Fruit fly (Drosophila melanogaster) whole organism, embryonic: ENCODE measurements around the gene CG18213.

ENCODE experiments used
- Bdp1 ChIP-seq: fragments of 200-800 bp; sonication (Bioruptor generic); optimal IDR thresholded peaks from 3 replicates; lab custom pipeline; 2016; ENCODE audit warnings: missing biosample characterization, missing genetic modification characterization
- Bteb2 ChIP-seq: fragments of 200-800 bp; sonication (Bioruptor generic); optimal IDR thresholded peaks from 2 replicates; lab custom pipeline; 2016; ENCODE audit warnings: missing biosample characterization, missing genetic modification characterization
- CG13775 ChIP-seq: fragments of 200-800 bp; sonication (Bioruptor generic); optimal IDR thresholded peaks from 3 replicates; lab custom pipeline; 2017; ENCODE audit warnings: missing biosample characterization, mild to moderate bottlenecking, missing genetic modification characterization
- CG14441 ChIP-seq: fragments of 200-800 bp; sonication (Bioruptor generic); IDR thresholded peaks from 2 replicates; pipeline ENCODE4 v1.3.6; 2022; ENCODE audit warnings: missing biosample characterization, missing genetic modification characterization
- CG15696 ChIP-seq: fragments of 200-800 bp; sonication (Bioruptor generic); optimal IDR thresholded peaks from 2 replicates; lab custom pipeline; 2019; ENCODE audit warnings: missing biosample characterization, mild to moderate bottlenecking, missing genetic modification characterization, moderate library complexity
- CG17912 ChIP-seq: fragments of 200-800 bp; sonication (Bioruptor generic); optimal IDR thresholded peaks from 2 replicates; lab custom pipeline; 2018; ENCODE audit warnings: missing biosample characterization, mild to moderate bottlenecking, missing genetic modification characterization
- CG18476 ChIP-seq: fragments of 200-800 bp; sonication (Bioruptor generic); optimal IDR thresholded peaks from 2 replicates; lab custom pipeline; 2016; ENCODE audit warnings: missing biosample characterization, mild to moderate bottlenecking, missing genetic modification characterization
- CG2116 ChIP-seq: fragments of 200-800 bp; sonication (Bioruptor generic); optimal IDR thresholded peaks from 3 replicates; lab custom pipeline; 2018; ENCODE audit warnings: missing biosample characterization, mild to moderate bottlenecking, missing genetic modification characterization
- CG3838 ChIP-seq: fragments of 200-800 bp; sonication (Bioruptor generic); optimal IDR thresholded peaks from 3 replicates; lab custom pipeline; 2016; ENCODE audit warnings: missing biosample characterization, missing genetic modification characterization
- CG5245 ChIP-seq: fragments of 200-800 bp; sonication (Bioruptor generic); optimal IDR thresholded peaks from 3 replicates; lab custom pipeline; 2016; ENCODE audit warnings: missing biosample characterization, missing genetic modification characterization
- CG7357 ChIP-seq: fragments of 200-800 bp; sonication (Bioruptor generic); IDR thresholded peaks from 3 replicates; pipeline ENCODE4 v1.3.6; 2022; ENCODE audit warnings: missing biosample characterization, missing genetic modification characterization
- CG8944 ChIP-seq: fragments of 200-800 bp; sonication (Bioruptor generic); optimal IDR thresholded peaks from 3 replicates; lab custom pipeline; 2016; ENCODE audit warnings: missing biosample characterization, missing genetic modification characterization
- Chrac-16 ChIP-seq: fragments of 200-800 bp; sonication (Bioruptor generic); optimal IDR thresholded peaks from 3 replicates; lab custom pipeline; 2016; ENCODE audit warnings: missing biosample characterization, missing genetic modification characterization
- Dip3 ChIP-seq: fragments of 200-800 bp; sonication (Bioruptor generic); optimal IDR thresholded peaks from 3 replicates; lab custom pipeline; 2016; ENCODE audit warnings: missing biosample characterization, missing genetic modification characterization
- Ets65A ChIP-seq: fragments of 200-800 bp; sonication (Bioruptor generic); peaks from one replicate; lab custom pipeline; 2016; ENCODE audit warnings: missing biosample characterization, missing genetic modification characterization
- Gug ChIP-seq: fragments of 200-800 bp; sonication (Bioruptor generic); IDR thresholded peaks from 4 replicates; pipeline ENCODE4 v1.3.6; 2022; ENCODE audit warnings: missing biosample characterization, missing genetic modification characterization
- Hand ChIP-seq: fragments of 200-800 bp; sonication (Bioruptor generic); optimal IDR thresholded peaks from 2 replicates; lab custom pipeline; 2017; ENCODE audit warnings: mild to moderate bottlenecking, missing biosample characterization, missing genetic modification reagents, missing genetic modification characterization
- Hr3 ChIP-seq: fragments of 200-800 bp; sonication (Bioruptor generic); optimal IDR thresholded peaks from 3 replicates; lab custom pipeline; 2016; ENCODE audit warnings: missing biosample characterization, missing genetic modification characterization
- Jarid2 ChIP-seq: fragments of 200-800 bp; sonication (Bioruptor generic); optimal IDR thresholded peaks from 3 replicates; lab custom pipeline; 2017; ENCODE audit warnings: mild to moderate bottlenecking, missing biosample characterization, missing genetic modification reagents, missing genetic modification characterization
- Mes4 ChIP-seq: fragments of 200-800 bp; sonication (Bioruptor generic); optimal IDR thresholded peaks from 2 replicates; lab custom pipeline; 2016; ENCODE audit warnings: missing biosample characterization, missing genetic modification characterization
- Opbp ChIP-seq: fragments of 200-800 bp; sonication (Bioruptor generic); IDR thresholded peaks from 3 replicates; pipeline ENCODE4 v1.3.6; 2022; ENCODE audit warnings: missing biosample characterization, missing genetic modification characterization; ENCODE audit not compliant: partially characterized antibody
- Rx ChIP-seq: fragments of 200-800 bp; sonication (Bioruptor generic); IDR thresholded peaks from 2 replicates; pipeline ENCODE4 v1.3.6; 2022; ENCODE audit warnings: missing biosample characterization, missing genetic modification characterization
- ara ChIP-seq: fragments of 200-800 bp; sonication (Bioruptor generic); IDR thresholded peaks from 2 replicates; pipeline ENCODE4 v1.3.6; 2022; ENCODE audit warnings: missing biosample characterization, missing genetic modification characterization
- ato ChIP-seq: fragments of 200-800 bp; sonication (Bioruptor generic); IDR thresholded peaks from 2 replicates; pipeline ENCODE4 v1.3.6; 2022; ENCODE audit warnings: missing biosample characterization, missing genetic modification characterization; ENCODE audit not compliant: partially characterized antibody
- az2 ChIP-seq: fragments of 200-800 bp; sonication (Bioruptor generic); optimal IDR thresholded peaks from 3 replicates; lab custom pipeline; 2016; ENCODE audit warnings: missing biosample characterization, missing genetic modification characterization
- bsh ChIP-seq, 2 experiments: fragments of 200-800 bp; sonication (Bioruptor generic); optimal IDR thresholded peaks; 2 replicates each; lab custom pipeline; 2017 to 2018; ENCODE audit warnings: mild to moderate bottlenecking in 2 of 2, missing biosample characterization in 2 of 2, missing genetic modification characterization in 2 of 2, moderate library complexity in 1 of 2
- btn ChIP-seq: fragments of 200-800 bp; sonication (Bioruptor generic); optimal IDR thresholded peaks from 2 replicates; lab custom pipeline; 2016; ENCODE audit warnings: missing biosample characterization, missing genetic modification characterization
- caup ChIP-seq: fragments of 200-800 bp; sonication (Bioruptor generic); optimal IDR thresholded peaks from 3 replicates; lab custom pipeline; 2017; ENCODE audit warnings: missing biosample characterization, mild to moderate bottlenecking, missing genetic modification characterization, moderate library complexity; ENCODE audit not compliant: severe bottlenecking
- crc ChIP-seq: fragments of 200-800 bp; sonication (Bioruptor generic); optimal IDR thresholded peaks from 2 replicates; lab custom pipeline; 2016; ENCODE audit warnings: missing biosample characterization, missing genetic modification characterization
- crol ChIP-seq: fragments of 200-800 bp; sonication (Bioruptor generic); IDR thresholded peaks from 2 replicates; pipeline ENCODE4 v1.3.6; 2022; ENCODE audit warnings: missing biosample characterization, missing genetic modification characterization
- cwo ChIP-seq: fragments of 200-800 bp; sonication (Bioruptor generic); optimal IDR thresholded peaks from 3 replicates; lab custom pipeline; 2017; ENCODE audit warnings: missing biosample characterization, missing genetic modification characterization, mild to moderate bottlenecking, moderate library complexity, missing genetic modification reagents
- dan ChIP-seq: fragments of 200-800 bp; sonication (Bioruptor generic); IDR thresholded peaks from 2 replicates; pipeline ENCODE4 v1.3.6; 2022; ENCODE audit warnings: missing biosample characterization, missing genetic modification characterization
- ems ChIP-seq: fragments of 200-800 bp; sonication (Bioruptor generic); optimal IDR thresholded peaks from 3 replicates; lab custom pipeline; 2016; ENCODE audit warnings: missing biosample characterization, missing genetic modification characterization
- exex ChIP-seq: fragments of 200-800 bp; sonication (Bioruptor generic); optimal IDR thresholded peaks from 4 replicates; lab custom pipeline; 2018; ENCODE audit warnings: missing biosample characterization, mild to moderate bottlenecking, missing genetic modification characterization, moderate library complexity
- gfzf ChIP-seq: fragments of 200-800 bp; sonication (Bioruptor generic); optimal IDR thresholded peaks from 2 replicates; lab custom pipeline; 2016; ENCODE audit warnings: missing biosample characterization, mild to moderate bottlenecking, missing genetic modification characterization, moderate library complexity
- grn ChIP-seq: fragments of 200-800 bp; sonication (Bioruptor generic); optimal IDR thresholded peaks from 3 replicates; lab custom pipeline; 2017; ENCODE audit warnings: missing biosample characterization, missing genetic modification characterization
- hbn ChIP-seq: fragments of 200-800 bp; sonication (Bioruptor generic); IDR thresholded peaks from 2 replicates; pipeline ENCODE4 v1.3.6; 2022; ENCODE audit warnings: missing biosample characterization, missing genetic modification characterization; ENCODE audit not compliant: partially characterized antibody
- jumu ChIP-seq: fragments of 200-800 bp; sonication (Bioruptor generic); optimal IDR thresholded peaks from 3 replicates; lab custom pipeline; 2016; ENCODE audit warnings: missing biosample characterization, missing genetic modification characterization
- klu ChIP-seq: fragments of 200-800 bp; sonication (Bioruptor generic); IDR thresholded peaks from 2 replicates; pipeline ENCODE4 v1.3.6; 2022; ENCODE audit warnings: missing biosample characterization, missing genetic modification characterization
- mam ChIP-seq: fragments of 200-800 bp; sonication (Bioruptor generic); optimal IDR thresholded peaks from 3 replicates; lab custom pipeline; 2016; ENCODE audit warnings: missing biosample characterization, missing genetic modification characterization
- pan ChIP-seq, 4 experiments: fragments of >200 bp in 3 of 4; fragments of 200-800 bp in 1 of 4; sonication (Bioruptor generic) in 1 of 4; optimal IDR thresholded peaks in 3 of 4; IDR thresholded peaks in 1 of 4; 2 replicates each; pipeline versions ENCODE4 v1.3.6 to Lab custom; 2017 to 2022; ENCODE audit warnings: missing biosample characterization in 2 of 4, missing genetic modification characterization in 2 of 4, mixed read lengths in 1 of 4
- phol ChIP-seq: fragments of 200-800 bp; sonication (Bioruptor generic); optimal IDR thresholded peaks from 3 replicates; lab custom pipeline; 2018; ENCODE audit warnings: missing biosample characterization, mild to moderate bottlenecking, missing genetic modification characterization, moderate library complexity
- seq ChIP-seq: fragments of 200-800 bp; sonication (Bioruptor generic); IDR thresholded peaks from 2 replicates; pipeline ENCODE4 v1.3.6; 2022; ENCODE audit warnings: missing biosample characterization, missing genetic modification characterization
- slbo ChIP-seq: fragments of 200-800 bp; sonication (Bioruptor generic); IDR thresholded peaks from 2 replicates; pipeline ENCODE4 v1.3.6; 2022; ENCODE audit warnings: missing biosample characterization, missing genetic modification characterization
- sr ChIP-seq: fragments of 200-800 bp; sonication (Bioruptor generic); IDR thresholded peaks from 3 replicates; pipeline ENCODE4 v1.3.6; 2022; ENCODE audit warnings: missing biosample characterization, missing genetic modification characterization
- sug ChIP-seq: fragments of 200-800 bp; optimal IDR thresholded peaks from 2 replicates; lab custom pipeline; 2019; ENCODE audit warnings: missing biosample characterization, mild to moderate bottlenecking, missing genetic modification characterization, moderate library complexity
- tgo ChIP-seq: fragments of 200-800 bp; sonication (Bioruptor generic); IDR thresholded peaks from 3 replicates; pipeline ENCODE4 v1.3.6; 2022; ENCODE audit warnings: missing biosample characterization, missing genetic modification characterization
- tio ChIP-seq: fragments of 200-800 bp; sonication (Bioruptor generic); optimal IDR thresholded peaks from 2 replicates; lab custom pipeline; 2017; ENCODE audit warnings: missing biosample characterization, missing genetic modification characterization, inconsistent platforms
- wek ChIP-seq: fragments of 200-800 bp; sonication (Bioruptor generic); optimal IDR thresholded peaks from 3 replicates; lab custom pipeline; 2018; ENCODE audit warnings: missing biosample characterization, mild to moderate bottlenecking, missing genetic modification characterization, moderate library complexity
- zen ChIP-seq: fragments of 200-800 bp; sonication (Bioruptor generic); optimal IDR thresholded peaks from 3 replicates; lab custom pipeline; 2018; ENCODE audit warnings: missing biosample characterization, mild to moderate bottlenecking, missing genetic modification characterization, moderate library complexity
- zf30C ChIP-seq: fragments of 200-800 bp; sonication (Bioruptor generic); optimal IDR thresholded peaks from 3 replicates; lab custom pipeline; 2018; ENCODE audit warnings: missing biosample characterization, mild to moderate bottlenecking, missing genetic modification characterization

Gene CG18213

DNA sequence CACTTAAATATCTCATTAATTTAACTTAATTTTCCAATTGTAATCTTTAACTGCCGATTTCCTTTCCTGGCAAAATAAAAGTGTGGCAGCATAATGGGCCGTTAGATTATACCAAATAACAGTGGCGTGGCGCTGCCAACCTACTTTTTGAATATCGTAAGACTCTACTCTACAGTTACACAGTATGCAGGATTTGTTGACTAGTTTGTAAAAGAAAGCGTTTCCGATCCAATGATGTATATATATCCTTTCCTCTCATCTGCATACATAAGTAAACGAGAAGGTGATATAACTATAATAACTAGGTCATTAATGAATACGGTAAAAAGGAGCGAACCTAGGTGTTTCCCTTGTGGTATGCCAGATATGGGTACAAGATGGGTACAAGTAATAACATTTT, 48.2 kb downstream of the CG18213 start, which contains the start of gene EMC2B (continued):
- peak; percentile 39 for TF ChIP-seq Hr3 (GFP tag; lab: Kevin White, UChicago)
- no peak for TF ChIP-seq CG5245 (GFP tag; lab: Kevin White, UChicago)
- no peak for TF ChIP-seq crol (GFP tag; lab: Robert Waterston, UW)
- peak; percentile 1 for TF ChIP-seq CG8944
- no peak for TF ChIP-seq Opbp
- no peak for TF ChIP-seq Jarid2 (GFP tag; lab: Kevin White, UChicago)
- TF ChIP-seq phol (tag; lab: Kevin White, UChicago), result peak; percentile 27
- no peak for TF ChIP-seq seq
- no peak for TF ChIP-seq tgo
- TF ChIP-seq Dip3 (GFP tag; lab: Kevin White, UChicago), result peak; percentile 35
- TF ChIP-seq Bteb2, result peak; percentile 10
- TF ChIP-seq Bdp1 (GFP tag; lab: Kevin White, UChicago), result no peak
- peak; percentile 56 for TF ChIP-seq mam (GFP tag; lab: Kevin White, UChicago)
- TF ChIP-seq pan (optimal IDR thresholded peaks at IDR 0.05; lab: Kevin White, UChicago), result no peak
- no peak for TF ChIP-seq pan (GFP tag; optimal IDR thresholded peaks at IDR 0.05 in 1 of 2, IDR thresholded peaks at IDR 0.05 in 1 of 2)
- peak; percentile 5 for TF ChIP-seq CG15696 (tag; lab: Kevin White, UChicago)
- peak; percentile 87 for TF ChIP-seq gfzf
- no peak for TF ChIP-seq Mes4 (GFP tag; lab: Kevin White, UChicago)
- TF ChIP-seq CG18476 (GFP tag; lab: Kevin White, UChicago), result peak; percentile 2
- TF ChIP-seq exex (tag; lab: Kevin White, UChicago), result no peak
- no peak for TF ChIP-seq Hand (GFP tag; lab: Kevin White, UChicago)
- TF ChIP-seq cwo, result no peak
- peak; percentile 17 for TF ChIP-seq jumu
- TF ChIP-seq ara (GFP tag; lab: Robert Waterston, UW), result no peak
- TF ChIP-seq crc (GFP tag; lab: Kevin White, UChicago), result no peak
- TF ChIP-seq tio (GFP tag; lab: Kevin White, UChicago), result no peak
- no peak for TF ChIP-seq zen (tag; lab: Kevin White, UChicago)
- peak; percentile 94 for TF ChIP-seq Ets65A (GFP tag; lab: Kevin White, UChicago)
- TF ChIP-seq Gug (GFP tag; lab: Robert Waterston, UW), result peak; percentile 43; the same call in 2 of the 4 replicates
- TF ChIP-seq CG2116, result no peak
- peak in 1 of 2 experiments; percentile 8 for TF ChIP-seq bsh (GFP tag; optimal IDR thresholded peaks at IDR 0.05; lab: Kevin White, UChicago)
- peak; percentile 40 for TF ChIP-seq CG17912 (GFP tag; lab: Kevin White, UChicago)
- no peak for TF ChIP-seq wek (GFP tag; lab: Kevin White, UChicago)
- TF ChIP-seq az2, result no peak
- TF ChIP-seq hbn, result no peak
- no peak for TF ChIP-seq ato (GFP tag; lab: Robert Waterston, UW)
- no peak for TF ChIP-seq btn (GFP tag; lab: Kevin White, UChicago)
- TF ChIP-seq klu (GFP tag; lab: Robert Waterston, UW), result no peak
- TF ChIP-seq CG3838, result no peak
- no peak for TF ChIP-seq CG14441 (GFP tag; lab: Robert Waterston, UW)
- TF ChIP-seq CG7357 (GFP tag; lab: Robert Waterston, UW), result no peak
- TF ChIP-seq sug, result peak; percentile 33
- TF ChIP-seq slbo, result no peak
- peak; percentile 16 for TF ChIP-seq Chrac-16
- TF ChIP-seq dan (GFP tag; lab: Robert Waterston, UW), result no peak
- TF ChIP-seq Rx (GFP tag; lab: Robert Waterston, UW), result no peak
- no peak for TF ChIP-seq grn
- TF ChIP-seq ems, result no peak
- no peak for TF ChIP-seq caup (GFP tag; lab: Kevin White, UChicago)
- no peak for TF ChIP-seq zf30C (GFP tag; lab: Kevin White, UChicago)
- peak; percentile 37 for TF ChIP-seq CG13775 (GFP tag; lab: Kevin White, UChicago)
- TF ChIP-seq sr, result no peak
